Worm (Caenorhabditis elegans) whole organism, L1 larva: ENCODE data around the gene gpd-1.
A peak's percentile ranks its signal among the peaks of the same experiment; 100 is the strongest.

ENCODE experiments used
- C16A3.4 ChIP-seq: fragments of 150-350 bp; optimal IDR thresholded peaks from 2 replicates; lab custom pipeline; 2014; ENCODE audit warnings: missing biosample characterization, missing genetic modification characterization
- F16B12.6 ChIP-seq: fragments of 150-350 bp; optimal IDR thresholded peaks from 2 replicates; lab custom pipeline; 2014; ENCODE audit warnings: missing biosample characterization, missing genetic modification characterization
- aly-2 ChIP-seq: fragments of 150-350 bp; optimal IDR thresholded peaks from 2 replicates; lab custom pipeline; 2014; ENCODE audit warnings: missing biosample characterization, missing genetic modification characterization
- ama-1 ChIP-seq: fragments of 150-350 bp; optimal IDR thresholded peaks from 2 replicates; lab custom pipeline; 2014
- blmp-1 ChIP-seq: fragments of 150-350 bp; optimal IDR thresholded peaks from 2 replicates; lab custom pipeline; 2014; ENCODE audit warnings: missing biosample characterization, missing genetic modification characterization
- ceh-8 ChIP-seq: fragments of 200-800 bp; sonication (Bioruptor generic); optimal IDR thresholded peaks from 2 replicates; lab custom pipeline; 2018; ENCODE audit warnings: mild to moderate bottlenecking, missing genetic modification characterization, moderate library complexity, missing compliant biosample characterization
- ceh-82 ChIP-seq, 3 experiments: fragments of 150-350 bp in 1 of 3; sonication (generic microtip) in 2 of 3; optimal IDR thresholded peaks; 2 replicates each; lab custom pipeline; 2014 to 2017; ENCODE audit warnings: missing biosample characterization in 3 of 3, missing genetic modification characterization in 3 of 3
- ceh-88 ChIP-seq: fragments of 200-800 bp; sonication (Bioruptor generic); IDR thresholded peaks from 2 replicates; pipeline ENCODE4 v1.3.6; 2022; ENCODE audit warnings: missing genetic modification characterization, missing compliant biosample characterization
- ceh-90 ChIP-seq: sonication (generic microtip); optimal IDR thresholded peaks from 2 replicates; lab custom pipeline; 2016; ENCODE audit warnings: missing genetic modification characterization, missing compliant biosample characterization
- dsc-1 ChIP-seq: sonication (generic microtip); optimal IDR thresholded peaks from 2 replicates; lab custom pipeline; 2016; ENCODE audit warnings: mild to moderate bottlenecking, missing genetic modification characterization, missing compliant biosample characterization
- efl-1 ChIP-seq, 4 experiments: fragments of 150-350 bp; optimal IDR thresholded peaks in 3 of 4; peaks in 1 of 4; 1 replicate in 1 of 4; 2 replicates in 3 of 4; lab custom pipeline; 2014; ENCODE audit warnings: missing biosample characterization in 2 of 4, missing genetic modification characterization in 2 of 4, missing genetic modification reagents in 2 of 4
- efl-3 ChIP-seq: fragments of 200-800 bp; sonication (Bioruptor generic); optimal IDR thresholded peaks from 2 replicates; lab custom pipeline; 2018; ENCODE audit warnings: mild to moderate bottlenecking, missing genetic modification characterization, missing compliant biosample characterization
- egl-13 ChIP-seq: sonication (generic microtip); optimal IDR thresholded peaks from 2 replicates; lab custom pipeline; 2016; ENCODE audit warnings: missing genotype, missing genetic modification reagents, missing genetic modification characterization, missing compliant biosample characterization
- egl-27 ChIP-seq, 2 experiments: fragments of 150-350 bp in 1 of 2; sonication (generic microtip); optimal IDR thresholded peaks; 3 replicates each; lab custom pipeline; 2017 to 2018; ENCODE audit warnings: missing biosample characterization in 2 of 2, missing genetic modification characterization in 2 of 2, missing genetic modification reagents in 2 of 2
- elt-2 ChIP-seq: sonication (generic microtip); optimal IDR thresholded peaks from 2 replicates; lab custom pipeline; 2016; ENCODE audit warnings: missing genetic modification characterization, mild to moderate bottlenecking, inconsistent platforms, missing compliant biosample characterization, missing genetic modification reagents
- ets-5 ChIP-seq: fragments of 200-800 bp; sonication (Bioruptor generic); IDR thresholded peaks from 2 replicates; pipeline ENCODE4 v1.3.6; 2022; ENCODE audit warnings: missing genetic modification characterization, missing compliant biosample characterization
- fkh-8 ChIP-seq: sonication (generic microtip); optimal IDR thresholded peaks from 2 replicates; lab custom pipeline; 2016; ENCODE audit warnings: mild to moderate bottlenecking, missing genetic modification characterization, missing compliant biosample characterization
- fos-1 ChIP-seq: fragments of 150-350 bp; optimal IDR thresholded peaks from 2 replicates; lab custom pipeline; 2014; ENCODE audit warnings: missing biosample characterization, missing genetic modification characterization
- grh-1 ChIP-seq: fragments of 200-800 bp; sonication (Bioruptor generic); IDR thresholded peaks from 2 replicates; pipeline ENCODE4 v1.3.6; 2022; ENCODE audit warnings: missing genetic modification reagents, missing genetic modification characterization, missing compliant biosample characterization
- jun-1 ChIP-seq: fragments of 150-350 bp; optimal IDR thresholded peaks from 2 replicates; lab custom pipeline; 2014; ENCODE audit warnings: missing biosample characterization, missing genetic modification reagents, missing genetic modification characterization
- lin-14 ChIP-seq: fragments of 200-800 bp; sonication (Bioruptor generic); optimal IDR thresholded peaks from 2 replicates; lab custom pipeline; 2018; ENCODE audit warnings: mild to moderate bottlenecking, missing genetic modification characterization, moderate library complexity, missing compliant biosample characterization
- lin-15B ChIP-seq: fragments of 150-350 bp; sonication (generic microtip); optimal IDR thresholded peaks from 3 replicates; lab custom pipeline; 2014; ENCODE audit warnings: missing biosample characterization, missing genetic modification characterization
- lin-35 ChIP-seq, 2 experiments: fragments of 150-350 bp; optimal IDR thresholded peaks; 2 replicates each; lab custom pipeline; 2014; ENCODE audit warnings: missing biosample characterization in 2 of 2, missing genetic modification characterization in 2 of 2, missing genetic modification reagents in 2 of 2
- lin-39 ChIP-seq: fragments of 150-350 bp; optimal IDR thresholded peaks from 2 replicates; lab custom pipeline; 2014; ENCODE audit warnings: missing biosample characterization, missing genetic modification reagents, missing genetic modification characterization
- lir-3 ChIP-seq: sonication (generic microtip); optimal IDR thresholded peaks from 2 replicates; lab custom pipeline; 2016; ENCODE audit warnings: mild to moderate bottlenecking, missing genetic modification characterization, moderate library complexity, missing compliant biosample characterization; ENCODE audit not compliant: poor library complexity
- lsy-2 ChIP-seq, 2 experiments: fragments of 150-350 bp; optimal IDR thresholded peaks; 2 replicates each; lab custom pipeline; 2014; ENCODE audit warnings: missing biosample characterization in 2 of 2, missing genetic modification characterization in 2 of 2
- mab-9 ChIP-seq: fragments of 200-800 bp; sonication (Bioruptor generic); IDR thresholded peaks from 2 replicates; pipeline ENCODE4 v1.3.6; 2022; ENCODE audit warnings: missing genetic modification reagents, missing genetic modification characterization, missing compliant biosample characterization
- mdl-1 ChIP-seq, 2 experiments: fragments of 150-350 bp; optimal IDR thresholded peaks; 2 replicates each; lab custom pipeline; 2014 to 2017; ENCODE audit warnings: missing biosample characterization in 2 of 2, missing genetic modification characterization in 2 of 2, inconsistent platforms in 1 of 2
- mef-2 ChIP-seq: fragments of 150-350 bp; optimal IDR thresholded peaks from 2 replicates; lab custom pipeline; 2014; ENCODE audit warnings: missing biosample characterization, missing genetic modification characterization
- mep-1 ChIP-seq: fragments of 150-350 bp; optimal IDR thresholded peaks from 2 replicates; lab custom pipeline; 2014; ENCODE audit warnings: missing biosample characterization, missing genetic modification characterization
- nhr-11 ChIP-seq: fragments of 150-350 bp; optimal IDR thresholded peaks from 2 replicates; lab custom pipeline; 2014; ENCODE audit warnings: missing biosample characterization, missing genetic modification characterization
- nhr-19 ChIP-seq: fragments of 200-800 bp; sonication (Bioruptor generic); conservative IDR thresholded peaks from 2 replicates; pipeline ENCODE4 v1.3.6; 2022; ENCODE audit warnings: missing genetic modification characterization, missing compliant biosample characterization
- nhr-20 ChIP-seq: sonication (generic microtip); optimal IDR thresholded peaks from 2 replicates; lab custom pipeline; 2016; ENCODE audit warnings: mild to moderate bottlenecking, missing genetic modification characterization, missing compliant biosample characterization
- nhr-71 ChIP-seq: sonication (generic microtip); optimal IDR thresholded peaks from 2 replicates; lab custom pipeline; 2016; ENCODE audit warnings: mild to moderate bottlenecking, missing genetic modification characterization, moderate library complexity, missing compliant biosample characterization
- nhr-77 ChIP-seq: fragments of 150-350 bp; optimal IDR thresholded peaks from 2 replicates; lab custom pipeline; 2014; ENCODE audit warnings: missing biosample characterization, missing genetic modification characterization
- nhr-85 ChIP-seq: sonication (generic microtip); peaks from one replicate; lab custom pipeline; 2016; ENCODE audit warnings: missing genetic modification characterization, inconsistent platforms, missing compliant biosample characterization
- nhr-90 ChIP-seq: sonication (generic microtip); optimal IDR thresholded peaks from 2 replicates; lab custom pipeline; 2016; ENCODE audit warnings: mild to moderate bottlenecking, missing genetic modification characterization, missing compliant biosample characterization; ENCODE audit not compliant: poor library complexity
- pqm-1 ChIP-seq: sonication (generic microtip); optimal IDR thresholded peaks from 3 replicates; lab custom pipeline; 2017; ENCODE audit warnings: missing biosample characterization, missing genetic modification characterization
- rnt-1 ChIP-seq: sonication (generic microtip); optimal IDR thresholded peaks from 2 replicates; lab custom pipeline; 2016; ENCODE audit warnings: mild to moderate bottlenecking, missing genetic modification characterization, moderate library complexity, missing compliant biosample characterization
- snpc-4 ChIP-seq: fragments of 150-350 bp; optimal IDR thresholded peaks from 2 replicates; lab custom pipeline; 2014; ENCODE audit warnings: missing biosample characterization, missing genetic modification characterization
- snu-23 ChIP-seq: sonication (generic microtip); optimal IDR thresholded peaks from 2 replicates; lab custom pipeline; 2016; ENCODE audit warnings: missing genetic modification characterization, missing compliant biosample characterization
- sox-4 ChIP-seq: sonication (generic microtip); optimal IDR thresholded peaks from 2 replicates; lab custom pipeline; 2016; ENCODE audit warnings: missing genetic modification characterization, missing compliant biosample characterization
- tbx-2 ChIP-seq: sonication (generic microtip); optimal IDR thresholded peaks from 2 replicates; lab custom pipeline; 2016; ENCODE audit warnings: missing genetic modification characterization, missing compliant biosample characterization
- tlp-1 ChIP-seq: fragments of 150-350 bp; optimal IDR thresholded peaks from 2 replicates; lab custom pipeline; 2014; ENCODE audit warnings: missing biosample characterization, missing genetic modification characterization
- unc-130 ChIP-seq: fragments of 150-350 bp; optimal IDR thresholded peaks from 2 replicates; lab custom pipeline; 2017; ENCODE audit warnings: missing biosample characterization, missing genetic modification characterization, inconsistent platforms
- unc-30 ChIP-seq: sonication (generic microtip); optimal IDR thresholded peaks from 2 replicates; lab custom pipeline; 2017; ENCODE audit warnings: missing biosample characterization, missing genetic modification characterization
- unc-86 ChIP-seq: sonication (generic microtip); optimal IDR thresholded peaks from 2 replicates; lab custom pipeline; 2016; ENCODE audit warnings: missing genetic modification characterization, missing compliant biosample characterization
- vab-15 ChIP-seq: sonication (generic microtip); optimal IDR thresholded peaks from 2 replicates; lab custom pipeline; 2017; ENCODE audit warnings: missing genotype, mild to moderate bottlenecking, missing genetic modification characterization, missing compliant biosample characterization
- xbp-1 ChIP-seq: sonication (generic microtip); optimal IDR thresholded peaks from 2 replicates; lab custom pipeline; 2016; ENCODE audit warnings: missing genetic modification characterization, missing compliant biosample characterization
- zip-4 ChIP-seq: fragments of 200-800 bp; sonication (Bioruptor generic); optimal IDR thresholded peaks from 2 replicates; lab custom pipeline; 2018; ENCODE audit warnings: mild to moderate bottlenecking, missing genetic modification characterization, moderate library complexity, missing compliant biosample characterization
- ztf-11 ChIP-seq, 2 experiments: sonication (generic microtip); optimal IDR thresholded peaks; 2 replicates each; lab custom pipeline; 2016 to 2017; ENCODE audit warnings: missing genetic modification characterization in 2 of 2, missing biosample characterization in 1 of 2, missing compliant biosample characterization in 1 of 2

Gene gpd-1

DNA sequence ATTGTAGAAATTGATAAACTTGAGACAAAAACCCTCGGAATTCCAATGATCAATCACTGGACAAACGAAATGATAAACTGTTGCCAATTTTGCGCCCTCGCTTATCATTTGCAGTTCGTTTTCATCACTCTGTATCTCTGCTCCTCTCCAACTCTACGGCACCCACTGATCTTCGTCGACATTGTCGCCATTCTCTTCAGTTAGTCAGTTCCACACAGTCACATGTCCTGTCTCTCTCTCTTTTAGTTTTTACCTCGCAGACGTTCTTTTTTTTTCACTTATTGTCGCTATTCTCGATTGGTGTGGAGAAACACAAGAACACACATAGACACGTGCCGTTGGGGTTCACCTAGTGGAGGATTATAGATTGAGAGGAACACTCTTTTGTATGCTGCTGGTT, 4.9 kb upstream of the gpd-1 start (continued):
- TF ChIP-seq lir-3 (tag; lab: Kevin White, UChicago): no peak
- TF ChIP-seq grh-1 (GFP tag; lab: Robert Waterston, UW): no peak
- TF ChIP-seq ets-5 (GFP tag; lab: Robert Waterston, UW): no peak
- no peak for TF ChIP-seq sox-4 (tag; lab: Kevin White, UChicago)
- TF ChIP-seq mab-9 (GFP tag; lab: Robert Waterston, UW): no peak
- no peak for TF ChIP-seq fkh-8 (tag; lab: Kevin White, UChicago)
- TF ChIP-seq ceh-90 (tag; lab: Kevin White, UChicago): no peak
- peak; percentile 17 for TF ChIP-seq tbx-2 (tag; lab: Kevin White, UChicago)
- no peak for TF ChIP-seq mef-2 (tag; lab: Kevin White, UChicago)
- TF ChIP-seq ama-1 (lab: Kevin White, UChicago): no peak
- no peak for TF ChIP-seq egl-27 (tag; optimal IDR thresholded peaks at IDR 0.05; lab: Kevin White, UChicago)
- TF ChIP-seq, all 84 proteins: peak for 23

DNA sequence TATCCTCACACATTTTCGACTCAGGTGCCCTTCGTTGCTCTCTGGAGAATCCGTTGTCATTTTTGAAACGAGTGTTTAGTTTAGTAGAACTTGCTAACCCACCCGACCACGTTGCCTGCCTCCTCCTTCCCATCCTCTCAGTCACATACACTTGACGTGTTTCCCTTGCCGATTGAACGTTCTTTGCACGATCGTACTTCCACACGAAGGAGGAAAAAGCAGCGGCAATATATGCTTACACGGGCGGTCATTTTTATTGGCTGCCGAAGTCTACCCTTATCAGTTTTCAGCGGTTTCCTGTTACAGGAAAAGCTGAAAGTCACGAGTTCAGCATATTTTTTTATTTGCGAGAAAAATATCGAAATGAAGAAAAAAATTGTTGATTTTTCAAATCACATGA, 4.2 kb upstream of the gpd-1 start:
- TF ChIP-seq lin-15B (tag; lab: Kevin White, UChicago) (no peak), nhr-85 (tag; lab: Kevin White, UChicago) (peak; percentile 11), pqm-1 (tag; lab: Kevin White, UChicago) (no peak), unc-30 (tag; lab: Kevin White, UChicago) (no peak), ets-5 (GFP tag; lab: Robert Waterston, UW) (no peak), snu-23 (GFP tag; lab: Kevin White, UChicago) (peak; percentile 40), ama-1 (lab: Kevin White, UChicago) (peak; percentile 54), tlp-1 (tag; lab: Kevin White, UChicago) (no peak), aly-2 (no peak), unc-130 (tag; lab: Kevin White, UChicago) (peak; percentile 4), efl-3 (GFP tag; lab: Kevin White, UChicago) (no peak), C16A3.4 (tag; lab: Kevin White, UChicago) (peak; percentile 9), snpc-4 (no peak), lin-14 (GFP tag; lab: Kevin White, UChicago) (peak; percentile 68), ceh-8 (no peak), nhr-20 (tag; lab: Kevin White, UChicago) (peak; percentile 63), mab-9 (GFP tag; lab: Robert Waterston, UW) (no peak), ceh-82 (tag; optimal IDR thresholded peaks at IDR 0.05; lab: Kevin White, UChicago) (no peak), efl-1 (optimal IDR thresholded peaks at IDR 0.05; lab: Kevin White, UChicago) (no peak), efl-1 (GFP tag; optimal IDR thresholded peaks at IDR 0.05 in 1 of 2; lab: Kevin White, UChicago) (peak in 1 of 2 experiments; percentile 93), nhr-90 (tag; lab: Kevin White, UChicago) (peak; percentile 12), ceh-88 (no peak), lin-35 (GFP tag; optimal IDR thresholded peaks at IDR 0.05; lab: Kevin White, UChicago) (peak in 1 of 2 experiments; percentile 61), blmp-1 (tag; lab: Kevin White, UChicago) (peak; percentile 32), F16B12.6 (tag; lab: Kevin White, UChicago) (no peak), nhr-71 (peak; percentile 55), nhr-19 (GFP tag; lab: Robert Waterston, UW) (peak; percentile 86), mep-1 (tag; lab: Kevin White, UChicago) (peak; percentile 48), rnt-1 (peak; percentile 38), vab-15 (tag; lab: Kevin White, UChicago) (no peak), elt-2 (tag; lab: Kevin White, UChicago) (peak; percentile 86), jun-1 (tag; lab: Kevin White, UChicago) (peak; percentile 51), lsy-2 (tag; optimal IDR thresholded peaks at IDR 0.05; lab: Kevin White, UChicago) (peak in 1 of 2 experiments; percentile 25), zip-4 (GFP tag; lab: Kevin White, UChicago) (no peak), unc-86 (tag; lab: Kevin White, UChicago) (no peak), lin-39 (tag; lab: Kevin White, UChicago) (no peak), tbx-2 (tag; lab: Kevin White, UChicago) (peak; percentile 22), nhr-11 (tag; lab: Kevin White, UChicago) (no peak), mdl-1 (tag; optimal IDR thresholded peaks at IDR 0.05; lab: Kevin White, UChicago) (peak in 1 of 2 experiments; percentile 67), egl-13 (tag; lab: Kevin White, UChicago) (no peak), fos-1 (tag; lab: Kevin White, UChicago) (no peak), xbp-1 (no peak), dsc-1 (no peak), nhr-77 (peak; percentile 0), ztf-11 (tag; optimal IDR thresholded peaks at IDR 0.05; lab: Kevin White, UChicago) (no peak)
